Worm (Caenorhabditis elegans) whole organism, mixed stage, embryonic: Measurements from ENCODE around the gene irld-56.

Experiments used
- M03D4.4 ChIP-seq: sonication (generic microtip); optimal IDR thresholded peaks from 2 replicates; lab custom pipeline; 2017; ENCODE audit warnings: mild to moderate bottlenecking, missing genetic modification characterization, missing compliant biosample characterization
- blmp-1 ChIP-seq: fragments of 150-350 bp; optimal IDR thresholded peaks from 2 replicates; lab custom pipeline; 2014; ENCODE audit warnings: missing biosample characterization, missing genetic modification characterization
- ceh-39 ChIP-seq: fragments of 150-350 bp; optimal IDR thresholded peaks from 2 replicates; lab custom pipeline; 2014; ENCODE audit warnings: missing biosample characterization, missing genetic modification characterization
- ceh-43 ChIP-seq: fragments of 200-800 bp; sonication (Bioruptor generic); optimal IDR thresholded peaks from 2 replicates; lab custom pipeline; 2018; ENCODE audit warnings: mild to moderate bottlenecking, missing genetic modification characterization, moderate library complexity, missing compliant biosample characterization
- ceh-83 ChIP-seq: fragments of 200-800 bp; sonication (Bioruptor generic); optimal IDR thresholded peaks from 2 replicates; lab custom pipeline; 2018; ENCODE audit warnings: mild to moderate bottlenecking, missing genetic modification characterization, missing compliant biosample characterization
- ces-1 ChIP-seq: fragments of 150-350 bp; optimal IDR thresholded peaks from 2 replicates; lab custom pipeline; 2014; ENCODE audit warnings: missing biosample characterization, missing genetic modification reagents, missing genetic modification characterization
- cnd-1 ChIP-seq: fragments of 200-800 bp; sonication (Bioruptor generic); optimal IDR thresholded peaks from 2 replicates; lab custom pipeline; 2018; ENCODE audit warnings: mild to moderate bottlenecking, missing genetic modification characterization, missing compliant biosample characterization
- elt-1 ChIP-seq: sonication (generic microtip); optimal IDR thresholded peaks from 2 replicates; lab custom pipeline; 2017; ENCODE audit warnings: missing genetic modification characterization, mild to moderate bottlenecking, missing compliant biosample characterization, antibody characterized with exemption, moderate library complexity, borderline replicate concordance; ENCODE audit not compliant: insufficient read depth
- elt-3 ChIP-seq: fragments of 150-350 bp; optimal IDR thresholded peaks from 2 replicates; lab custom pipeline; 2014; ENCODE audit warnings: missing biosample characterization, missing genetic modification characterization
- ham-2 ChIP-seq: fragments of 200-800 bp; sonication (Bioruptor generic); optimal IDR thresholded peaks from 2 replicates; lab custom pipeline; 2018; ENCODE audit warnings: mild to moderate bottlenecking, missing genetic modification characterization, missing compliant biosample characterization
- lin-13 ChIP-seq: fragments of 150-350 bp; optimal IDR thresholded peaks from 2 replicates; lab custom pipeline; 2014; ENCODE audit warnings: missing biosample characterization, missing genetic modification characterization
- lsy-2 ChIP-seq: fragments of 150-350 bp; optimal IDR thresholded peaks from 2 replicates; lab custom pipeline; 2014; ENCODE audit warnings: missing biosample characterization, missing genetic modification characterization
- mep-1 ChIP-seq: fragments of 150-350 bp; optimal IDR thresholded peaks from 2 replicates; lab custom pipeline; 2017; ENCODE audit warnings: missing biosample characterization, missing genetic modification reagents, missing genetic modification characterization, inconsistent platforms
- mls-2 ChIP-seq: sonication (generic microtip); optimal IDR thresholded peaks from 2 replicates; lab custom pipeline; 2016; ENCODE audit warnings: mild to moderate bottlenecking, missing genetic modification characterization, moderate library complexity, missing compliant biosample characterization
- nhr-2 ChIP-seq: fragments of 150-350 bp; optimal IDR thresholded peaks from 2 replicates; lab custom pipeline; 2014; ENCODE audit warnings: missing biosample characterization, missing genetic modification characterization
- nhr-237 ChIP-seq: fragments of 150-350 bp; optimal IDR thresholded peaks from 2 replicates; lab custom pipeline; 2014; ENCODE audit warnings: missing biosample characterization, missing genetic modification characterization
- nhr-28 ChIP-seq: fragments of 150-350 bp; optimal IDR thresholded peaks from 2 replicates; lab custom pipeline; 2014; ENCODE audit warnings: missing biosample characterization, missing genetic modification characterization
- pha-4 ChIP-seq: fragments of 150-350 bp; optimal IDR thresholded peaks from 2 replicates; lab custom pipeline; 2018; ENCODE audit warnings: missing biosample characterization, missing genetic modification reagents, missing genetic modification characterization
- sem-2 ChIP-seq: fragments of 200-800 bp; sonication (Bioruptor generic); optimal IDR thresholded peaks from 2 replicates; lab custom pipeline; 2018; ENCODE audit warnings: mild to moderate bottlenecking, missing genetic modification characterization, missing compliant biosample characterization
- sptf-1 ChIP-seq: sonication (generic microtip); optimal IDR thresholded peaks from 2 replicates; lab custom pipeline; 2017; ENCODE audit warnings: mild to moderate bottlenecking, missing genetic modification characterization, moderate library complexity, missing compliant biosample characterization
- unc-120 ChIP-seq: sonication (generic microtip); optimal IDR thresholded peaks from 2 replicates; lab custom pipeline; 2017; ENCODE audit warnings: missing genetic modification characterization, missing compliant biosample characterization; ENCODE audit not compliant: poor library complexity, severe bottlenecking
- unc-39 ChIP-seq: fragments of 150-350 bp; optimal IDR thresholded peaks from 2 replicates; lab custom pipeline; 2014; ENCODE audit warnings: missing biosample characterization, missing genetic modification characterization
- unc-62 ChIP-seq: fragments of 150-350 bp; optimal IDR thresholded peaks from 2 replicates; lab custom pipeline; 2014; ENCODE audit warnings: missing biosample characterization, missing genetic modification reagents, missing genetic modification characterization
- zip-8 ChIP-seq: fragments of 150-350 bp; optimal IDR thresholded peaks from 2 replicates; lab custom pipeline; 2014; ENCODE audit warnings: missing biosample characterization, missing genetic modification characterization
- ztf-11 ChIP-seq: fragments of 150-350 bp; optimal IDR thresholded peaks from 2 replicates; lab custom pipeline; 2014; ENCODE audit warnings: missing biosample characterization, missing genetic modification characterization

The irld-56 gene

DNA sequence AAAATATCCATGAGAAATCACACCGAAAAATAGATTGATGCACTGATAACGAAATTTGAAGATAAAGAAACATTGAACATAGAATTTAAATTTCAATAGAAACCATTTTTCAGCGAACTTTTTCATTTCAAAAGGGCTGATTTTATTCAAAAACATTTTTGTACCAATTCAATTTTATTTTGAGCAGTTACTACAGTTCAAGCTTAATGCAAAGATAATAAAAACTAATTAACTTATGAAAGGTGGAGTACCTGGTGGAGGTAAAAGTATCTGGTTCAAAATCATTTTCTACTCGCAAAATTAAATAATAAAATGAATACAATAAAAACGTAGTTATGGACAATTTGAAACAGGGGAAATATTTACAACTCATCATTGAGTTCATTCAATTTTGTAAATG is 35.7 kb downstream of the irld-56 start, which contains the start of gene tor-2:
TSS of gene tor-2 (minus strand) at position 101 of the 400 bp plus-strand sequence.
- no peak for TF ChIP-seq nhr-2 (tag; lab: Kevin White, UChicago)
- TF ChIP-seq mep-1 (tag; lab: Kevin White, UChicago) = no peak
- TF ChIP-seq sptf-1 (tag; lab: Kevin White, UChicago) = no peak
- TF ChIP-seq mls-2 = no peak
- no peak for TF ChIP-seq pha-4 (tag; lab: Kevin White, UChicago)
- TF ChIP-seq ham-2 (GFP tag; lab: Kevin White, UChicago) = no peak
- no peak for TF ChIP-seq lin-13 (tag; lab: Kevin White, UChicago)
- TF ChIP-seq sem-2 (GFP tag; lab: Kevin White, UChicago) = no peak
- TF ChIP-seq unc-39 (tag; lab: Kevin White, UChicago) = no peak
- TF ChIP-seq M03D4.4 = no peak
- TF ChIP-seq zip-8 = no peak
- TF ChIP-seq blmp-1 = no peak
- no peak for TF ChIP-seq elt-3 (tag; lab: Kevin White, UChicago)
- no peak for TF ChIP-seq unc-62 (GFP tag; lab: Kevin White, UChicago)
- no peak for TF ChIP-seq nhr-28 (tag; lab: Kevin White, UChicago)
- no peak for TF ChIP-seq cnd-1 (tag; lab: Kevin White, UChicago)
- TF ChIP-seq ceh-43 (GFP tag; lab: Kevin White, UChicago) = no peak
- no peak for TF ChIP-seq unc-120 (tag; lab: Kevin White, UChicago)
- TF ChIP-seq elt-1 (tag; lab: Kevin White, UChicago) = no peak

- no peak for TF ChIP-seq ceh-43 (GFP tag; lab: Kevin White, UChicago)
- TF ChIP-seq pha-4 (tag; lab: Kevin White, UChicago) = no peak
- TF ChIP-seq lsy-2 (tag; lab: Kevin White, UChicago) = no peak
- TF ChIP-seq, all 35 proteins: peak for 0
Measured at ce11 chrIV:13982425-13982824, 37.4 kb downstream of the irld-56 start, which contains the start of gene gei-18. Gene gei-18 (minus strand): TSS chrIV:13982525.

- TF ChIP-seq ham-2 (GFP tag; lab: Kevin White, UChicago) (no peak), mep-1 (tag; lab: Kevin White, UChicago) (peak; percentile 87), unc-62 (GFP tag; lab: Kevin White, UChicago) (peak; percentile 54), lsy-2 (tag; lab: Kevin White, UChicago) (peak; percentile 55), ceh-83 (GFP tag; lab: Kevin White, UChicago) (no peak), mls-2 (peak; percentile 47), nhr-237 (tag; lab: Kevin White, UChicago) (peak; percentile 26), nhr-2 (tag; lab: Kevin White, UChicago) (peak; percentile 27), lin-13 (tag; lab: Kevin White, UChicago) (peak; percentile 69), ztf-11 (tag; lab: Kevin White, UChicago) (no peak), pha-4 (tag; lab: Kevin White, UChicago) (peak; percentile 35), ceh-39 (tag; lab: Kevin White, UChicago) (peak; percentile 59), ces-1 (GFP tag; lab: Kevin White, UChicago) (peak; percentile 60)
Measured at ce11 chrIV:13979797-13980459, 39.9 kb downstream of the irld-56 start, which contains the start of gene dnbp-1. Gene dnbp-1 (minus strand): TSS chrIV:13979847.
